Worm (Caenorhabditis elegans): ENCODE results near the gene nlp-24.

DNA sequence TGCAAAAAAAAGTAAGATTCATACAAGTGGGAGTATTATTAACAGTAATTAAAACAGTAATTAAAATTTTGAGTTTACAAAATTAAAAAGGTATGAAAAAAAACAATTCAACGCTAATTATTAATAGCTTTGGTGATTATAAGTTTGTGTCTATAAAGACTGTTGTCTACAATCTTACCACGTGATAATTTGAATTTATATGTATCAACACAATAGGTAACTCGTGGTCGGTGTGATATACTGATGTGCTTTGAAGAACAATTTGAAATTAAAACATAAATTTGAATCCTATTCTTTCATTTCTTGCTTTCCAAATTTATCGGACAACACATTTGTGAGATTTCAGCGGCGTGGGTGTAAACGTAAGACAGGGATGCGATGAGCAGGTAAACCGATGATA lies 11.7 kb downstream of the nlp-24 start:
- TF ChIP-seq dpl-1 (GFP tag; optimal IDR thresholded peaks at IDR 0.05), result no peak
- TF ChIP-seq pha-4 (GFP tag; IDR thresholded peaks at IDR 0.05), result no peak
- no peak for TF ChIP-seq pha-4 (tag; optimal IDR thresholded peaks at IDR 0.05)
- no peak for TF ChIP-seq rbr-2 (tag; optimal IDR thresholded peaks at IDR 0.05)
- TF ChIP-seq unc-62 (GFP tag; optimal IDR thresholded peaks at IDR 0.05 in 1 of 2), result no peak
- TF ChIP-seq unc-62 (tag; optimal IDR thresholded peaks at IDR 0.05), result no peak
- TF ChIP-seq lin-39 (tag; optimal IDR thresholded peaks at IDR 0.05), result no peak
- no peak for TF ChIP-seq skn-1 (tag; optimal IDR thresholded peaks at IDR 0.05)
- TF ChIP-seq Y48G9A.11 (GFP tag; IDR thresholded peaks at IDR 0.05), result no peak
- no peak for TF ChIP-seq gei-8 (GFP tag; optimal IDR thresholded peaks at IDR 0.05)
- TF ChIP-seq aly-2 (tag; optimal IDR thresholded peaks at IDR 0.05), result no peak
- no peak for TF ChIP-seq mdl-1 (tag; optimal IDR thresholded peaks at IDR 0.05)
- TF ChIP-seq lin-15B (tag; optimal IDR thresholded peaks at IDR 0.05), result no peak
- TF ChIP-seq attf-4 (tag; optimal IDR thresholded peaks at IDR 0.05), result no peak
- no peak for TF ChIP-seq ceh-62 (tag; optimal IDR thresholded peaks at IDR 0.05)
- TF ChIP-seq nhr-11 (tag; optimal IDR thresholded peaks at IDR 0.05), result no peak
